Worm (Caenorhabditis elegans) whole organism, L4/young adult: ENCODE data around the gene F31B9.7.

ENCODE experiments used
- W03F9.2 ChIP-seq: fragments of 150-350 bp; optimal IDR thresholded peaks from 2 replicates; lab custom pipeline; 2014; ENCODE audit warnings: missing biosample characterization, missing genetic modification characterization
- dao-5 ChIP-seq: sonication (generic microtip); optimal IDR thresholded peaks from 2 replicates; lab custom pipeline; 2016; ENCODE audit warnings: missing genotype, missing genetic modification characterization, moderate library complexity, missing compliant biosample characterization
- him-1 ChIP-seq: sonication (generic microtip); optimal IDR thresholded peaks from 2 replicates; lab custom pipeline; 2016; ENCODE audit warnings: missing genotype, missing genetic modification reagents, missing genetic modification characterization, missing compliant biosample characterization

Gene F31B9.7

ce11 chrX:15919372-15919771 is at the start of gene F31B9.7:
Gene F31B9.7 (plus strand): TSS chrX:15919672.
- no peak for TF ChIP-seq W03F9.2 (tag; lab: Kevin White, UChicago)
- no peak for TF ChIP-seq him-1 (tag; lab: Kevin White, UChicago)
- TF ChIP-seq dao-5 (tag; lab: Kevin White, UChicago), result no peak

ce11 chrX:15876936-15877335 is 42.5 kb upstream of the F31B9.7 start:
- TF ChIP-seq W03F9.2 (tag; lab: Kevin White, UChicago), result no peak
- no peak for TF ChIP-seq dao-5 (tag; lab: Kevin White, UChicago)
- no peak for TF ChIP-seq him-1 (tag; lab: Kevin White, UChicago)

ce11 chrX:15878785-15879184 is 40.7 kb upstream of the F31B9.7 start, which contains the start of gene gmeb-2:
Gene gmeb-2 (plus strand): TSS chrX:15879085.
- TF ChIP-seq W03F9.2 (tag; lab: Kevin White, UChicago), result no peak
- no peak for TF ChIP-seq him-1 (tag; lab: Kevin White, UChicago)
- no peak for TF ChIP-seq dao-5 (tag; lab: Kevin White, UChicago)

- TF ChIP-seq dao-5 (tag; lab: Kevin White, UChicago) (no peak), him-1 (tag; lab: Kevin White, UChicago) (no peak), W03F9.2 (tag; lab: Kevin White, UChicago) (no peak)
Observed at ce11 chrX:15881027-15881426, 38.4 kb upstream of the F31B9.7 start.

ce11 chrX:15884478-15884877 is 35.0 kb upstream of the F31B9.7 start:
- TF ChIP-seq W03F9.2 (tag; lab: Kevin White, UChicago) (no peak), dao-5 (tag; lab: Kevin White, UChicago) (no peak), him-1 (tag; lab: Kevin White, UChicago) (no peak)

- TF ChIP-seq W03F9.2 (tag; lab: Kevin White, UChicago) (no peak), dao-5 (tag; lab: Kevin White, UChicago) (no peak), him-1 (tag; lab: Kevin White, UChicago) (no peak)
Observed at ce11 chrX:15887495-15887894, 32.0 kb upstream of the F31B9.7 start, which contains the start of gene F53H4.3. Gene F53H4.3 (minus strand): TSS chrX:15887595.

ce11 chrX:15887989-15888388 is 31.5 kb upstream of the F31B9.7 start:
- TF ChIP-seq him-1 (tag; lab: Kevin White, UChicago), result no peak
- TF ChIP-seq dao-5 (tag; lab: Kevin White, UChicago), result no peak
- TF ChIP-seq W03F9.2 (tag; lab: Kevin White, UChicago), result no peak

- TF ChIP-seq dao-5 (tag; lab: Kevin White, UChicago) (no peak), W03F9.2 (tag; lab: Kevin White, UChicago) (no peak), him-1 (tag; lab: Kevin White, UChicago) (no peak)
Observed at ce11 chrX:15892525-15892924, 26.9 kb upstream of the F31B9.7 start.

- TF ChIP-seq W03F9.2 (tag; lab: Kevin White, UChicago), result no peak
- TF ChIP-seq him-1 (tag; lab: Kevin White, UChicago), result no peak
- no peak for TF ChIP-seq dao-5 (tag; lab: Kevin White, UChicago)
Observed at ce11 chrX:15901214-15901613, 18.3 kb upstream of the F31B9.7 start.

- TF ChIP-seq him-1 (tag; lab: Kevin White, UChicago) (no peak), W03F9.2 (tag; lab: Kevin White, UChicago) (no peak), dao-5 (tag; lab: Kevin White, UChicago) (no peak)
Observed at ce11 chrX:15902835-15903234, 16.6 kb upstream of the F31B9.7 start.

ce11 chrX:15910328-15910727 is 9.1 kb upstream of the F31B9.7 start, which contains the start of gene npr-33:
Gene npr-33 (plus strand): TSS chrX:15910628.
- TF ChIP-seq W03F9.2 (tag; lab: Kevin White, UChicago) (no peak), him-1 (tag; lab: Kevin White, UChicago) (no peak), dao-5 (tag; lab: Kevin White, UChicago) (no peak)

- TF ChIP-seq him-1 (tag; lab: Kevin White, UChicago), result no peak
- TF ChIP-seq W03F9.2 (tag; lab: Kevin White, UChicago), result no peak
- no peak for TF ChIP-seq dao-5 (tag; lab: Kevin White, UChicago)
Observed at ce11 chrX:15912841-15913240, 6.6 kb upstream of the F31B9.7 start.

ce11 chrX:15915774-15916173 is 3.7 kb upstream of the F31B9.7 start:
- TF ChIP-seq him-1 (tag; lab: Kevin White, UChicago) (no peak), dao-5 (tag; lab: Kevin White, UChicago) (no peak), W03F9.2 (tag; lab: Kevin White, UChicago) (no peak)

ce11 chrX:15917000-15917399 is 2.5 kb upstream of the F31B9.7 start, which contains the start of the genes F31B9.4 and F31B9.2:
Gene F31B9.4 (minus strand): TSS chrX:15917100.
Gene F31B9.2 (plus strand): TSS chrX:15917367.
- TF ChIP-seq him-1 (tag; lab: Kevin White, UChicago), result no peak
- no peak for TF ChIP-seq W03F9.2 (tag; lab: Kevin White, UChicago)
- TF ChIP-seq dao-5 (tag; lab: Kevin White, UChicago), result no peak
